Worm (Caenorhabditis elegans) whole organism, late embryonic: ENCODE results near the gene F19B10.6.
A peak's percentile ranks its signal among the peaks of the same experiment; 100 is the strongest.

Experiments
- C08G9.2 ChIP-seq: sonication (generic microtip); optimal IDR thresholded peaks from 2 replicates; lab custom pipeline; 2016; ENCODE audit warnings: mild to moderate bottlenecking, missing genetic modification characterization, moderate library complexity, missing compliant biosample characterization
- ceh-22 ChIP-seq: sonication (generic microtip); optimal IDR thresholded peaks from 2 replicates; lab custom pipeline; 2017; ENCODE audit warnings: missing biosample characterization, missing genetic modification characterization
- dmd-4 ChIP-seq: sonication (generic microtip); optimal IDR thresholded peaks from 2 replicates; lab custom pipeline; 2016; ENCODE audit warnings: borderline replicate concordance, missing genetic modification characterization, missing compliant biosample characterization
- elt-2 ChIP-seq: sonication (generic microtip); optimal IDR thresholded peaks from 2 replicates; lab custom pipeline; 2016; ENCODE audit warnings: missing genetic modification reagents, missing genetic modification characterization, missing compliant biosample characterization
- nhr-11 ChIP-seq: fragments of 150-350 bp; optimal IDR thresholded peaks from 2 replicates; lab custom pipeline; 2014; ENCODE audit warnings: missing biosample characterization, missing genetic modification characterization

- no peak for TF ChIP-seq ceh-22 (tag; lab: Kevin White, UChicago)
- TF ChIP-seq elt-2 (tag; lab: Kevin White, UChicago): peak; percentile 12
- TF ChIP-seq C08G9.2: no peak
- TF ChIP-seq dmd-4 (tag; lab: Kevin White, UChicago): no peak
- TF ChIP-seq nhr-11: no peak
These were observed 1.8 kb downstream of the F19B10.6 start, which contains the start of gene F19B10.13 for ce11 chrII:3661932-3662331.
